Fruit fly (Drosophila melanogaster) whole organism, prepupa: ENCODE measurements around the gene Ca-beta.

Experiments
- Blimp-1 ChIP-seq: fragments of 200-800 bp; sonication (Bioruptor generic); optimal IDR thresholded peaks from 3 replicates; lab custom pipeline; 2017; ENCODE audit warnings: missing biosample characterization, missing genetic modification characterization, mild to moderate bottlenecking, moderate library complexity, missing genetic modification reagents
- CG10631 ChIP-seq: fragments of 200-800 bp; sonication (Bioruptor generic); optimal IDR thresholded peaks from 2 replicates; lab custom pipeline; 2016; ENCODE audit warnings: missing biosample characterization, missing genetic modification characterization
- CG10669 ChIP-seq: fragments of 200-800 bp; sonication (Bioruptor generic); optimal IDR thresholded peaks from 3 replicates; lab custom pipeline; 2018; ENCODE audit warnings: missing biosample characterization, mild to moderate bottlenecking, missing genetic modification characterization, moderate library complexity
- CG11294 ChIP-seq: fragments of 200-800 bp; sonication (Bioruptor generic); IDR thresholded peaks from 2 replicates; pipeline ENCODE4 v1.3.6; 2022; ENCODE audit warnings: missing biosample characterization, missing genetic modification characterization
- CG11762 ChIP-seq: fragments of 200-800 bp; sonication (Bioruptor generic); optimal IDR thresholded peaks from 3 replicates; lab custom pipeline; 2016; ENCODE audit warnings: missing biosample characterization, missing genetic modification characterization; ENCODE audit not compliant: insufficient read depth
- CG15336 ChIP-seq: fragments of 200-800 bp; sonication (Bioruptor generic); IDR thresholded peaks from 2 replicates; pipeline ENCODE4 v1.3.6; 2022; ENCODE audit warnings: missing biosample characterization, missing genetic modification characterization
- CG16779 ChIP-seq: fragments of 200-800 bp; sonication (Bioruptor generic); optimal IDR thresholded peaks from 3 replicates; lab custom pipeline; 2017; ENCODE audit warnings: missing biosample characterization, mild to moderate bottlenecking, missing genetic modification characterization
- CG3032 ChIP-seq: fragments of 200-800 bp; optimal IDR thresholded peaks from 2 replicates; lab custom pipeline; 2019; ENCODE audit warnings: missing biosample characterization, mild to moderate bottlenecking, missing genetic modification characterization, moderate library complexity
- CG31627 ChIP-seq: fragments of 200-800 bp; sonication (Bioruptor generic); optimal IDR thresholded peaks from 3 replicates; lab custom pipeline; 2016; ENCODE audit warnings: missing biosample characterization, missing genetic modification characterization
- CG32006 ChIP-seq: fragments of 200-800 bp; sonication (Bioruptor generic); optimal IDR thresholded peaks from 3 replicates; lab custom pipeline; 2017; ENCODE audit warnings: missing biosample characterization, mild to moderate bottlenecking, missing genetic modification characterization
- CG34406 ChIP-seq: fragments of 200-800 bp; sonication (Bioruptor generic); optimal IDR thresholded peaks from 3 replicates; lab custom pipeline; 2016; ENCODE audit warnings: missing biosample characterization, missing genetic modification characterization
- CG3919 ChIP-seq: fragments of 200-800 bp; sonication (Bioruptor generic); optimal IDR thresholded peaks from 3 replicates; lab custom pipeline; 2016; ENCODE audit warnings: missing biosample characterization, missing genetic modification characterization
- CG4318 ChIP-seq: fragments of 200-800 bp; sonication (Bioruptor generic); optimal IDR thresholded peaks from 3 replicates; lab custom pipeline; 2017; ENCODE audit warnings: missing biosample characterization, mild to moderate bottlenecking, missing genetic modification characterization
- CG6163 ChIP-seq: fragments of 200-800 bp; sonication (Bioruptor generic); IDR thresholded peaks from 3 replicates; pipeline ENCODE4 v1.3.6; 2022; ENCODE audit warnings: missing biosample characterization, missing genetic modification characterization
- CG6792 ChIP-seq: fragments of 200-800 bp; sonication (Bioruptor generic); optimal IDR thresholded peaks from 3 replicates; lab custom pipeline; 2016; ENCODE audit warnings: missing biosample characterization, missing genetic modification characterization
- CG6808 ChIP-seq: fragments of 200-800 bp; sonication (Bioruptor generic); optimal IDR thresholded peaks from 3 replicates; lab custom pipeline; 2017; ENCODE audit warnings: missing biosample characterization, missing genetic modification characterization, mild to moderate bottlenecking, moderate library complexity, missing genetic modification reagents
- CG6854 ChIP-seq: fragments of 200-800 bp; sonication (Bioruptor generic); optimal IDR thresholded peaks from 2 replicates; lab custom pipeline; 2017; ENCODE audit warnings: missing biosample characterization, mild to moderate bottlenecking, missing genetic modification characterization
- CG8319 ChIP-seq: fragments of 200-800 bp; sonication (Bioruptor generic); optimal IDR thresholded peaks from 3 replicates; lab custom pipeline; 2016; ENCODE audit warnings: missing biosample characterization, missing genetic modification characterization
- CG9139 ChIP-seq: fragments of 200-800 bp; sonication (Bioruptor generic); optimal IDR thresholded peaks from 3 replicates; lab custom pipeline; 2017; ENCODE audit warnings: missing biosample characterization, mild to moderate bottlenecking, missing genetic modification characterization
- Eip75B ChIP-seq: fragments of 200-800 bp; sonication (Bioruptor generic); optimal IDR thresholded peaks from 3 replicates; lab custom pipeline; 2016; ENCODE audit warnings: missing biosample characterization, missing genetic modification characterization
- Eip93F ChIP-seq: fragments of 200-800 bp; sonication (Bioruptor generic); optimal IDR thresholded peaks from 2 replicates; lab custom pipeline; 2016; ENCODE audit warnings: missing biosample characterization, mild to moderate bottlenecking, missing genetic modification characterization
- Ets96B ChIP-seq: fragments of 200-800 bp; optimal IDR thresholded peaks from 2 replicates; lab custom pipeline; 2019; ENCODE audit warnings: missing biosample characterization, mild to moderate bottlenecking, missing genetic modification characterization, moderate library complexity
- Gug ChIP-seq: fragments of 200-800 bp; sonication (Bioruptor generic); IDR thresholded peaks from 2 replicates; pipeline ENCODE4 v1.3.6; 2022; ENCODE audit warnings: missing biosample characterization, missing genetic modification characterization
- Hr38 ChIP-seq: sonication (Bioruptor generic); optimal IDR thresholded peaks from 2 replicates; lab custom pipeline; 2016; ENCODE audit warnings: missing biosample characterization, missing genetic modification characterization
- Hr39 ChIP-seq: fragments of 200-800 bp; sonication (Bioruptor generic); optimal IDR thresholded peaks from 2 replicates; lab custom pipeline; 2016; ENCODE audit warnings: missing biosample characterization, missing genetic modification characterization
- Hr4 ChIP-seq: fragments of 200-800 bp; sonication (Bioruptor generic); optimal IDR thresholded peaks from 3 replicates; lab custom pipeline; 2016; ENCODE audit warnings: missing biosample characterization, missing genetic modification characterization
- Lpt ChIP-seq: fragments of 200-800 bp; sonication (Bioruptor generic); optimal IDR thresholded peaks from 3 replicates; lab custom pipeline; 2016; ENCODE audit warnings: missing biosample characterization, missing genetic modification characterization
- Met ChIP-seq: fragments of 200-800 bp; sonication (Bioruptor generic); optimal IDR thresholded peaks from 3 replicates; lab custom pipeline; 2016; ENCODE audit warnings: missing biosample characterization, missing genetic modification characterization
- OdsH ChIP-seq: fragments of 200-800 bp; sonication (Bioruptor generic); optimal IDR thresholded peaks from 3 replicates; lab custom pipeline; 2016; ENCODE audit warnings: missing biosample characterization, missing genetic modification characterization
- Smox ChIP-seq: fragments of 200-800 bp; sonication (Bioruptor generic); optimal IDR thresholded peaks from 3 replicates; lab custom pipeline; 2016; ENCODE audit warnings: missing biosample characterization, missing genetic modification characterization
- Sox102F ChIP-seq: fragments of 200-800 bp; sonication (Bioruptor generic); optimal IDR thresholded peaks from 2 replicates; lab custom pipeline; 2016; ENCODE audit warnings: missing biosample characterization, mild to moderate bottlenecking, missing genetic modification characterization
- Sox14 ChIP-seq: fragments of 200-800 bp; sonication (Bioruptor generic); optimal IDR thresholded peaks from 3 replicates; lab custom pipeline; 2016; ENCODE audit warnings: missing biosample characterization, missing genetic modification characterization
- Sox15 ChIP-seq: fragments of 200-800 bp; sonication (Bioruptor generic); optimal IDR thresholded peaks from 3 replicates; lab custom pipeline; 2016; ENCODE audit warnings: missing biosample characterization, missing genetic modification characterization
- achi ChIP-seq: fragments of 200-800 bp; sonication (Bioruptor generic); optimal IDR thresholded peaks from 3 replicates; lab custom pipeline; 2016; ENCODE audit warnings: missing biosample characterization, missing genetic modification characterization
- acj6 ChIP-seq: fragments of 200-800 bp; sonication (Bioruptor generic); optimal IDR thresholded peaks from 3 replicates; lab custom pipeline; 2016; ENCODE audit warnings: missing biosample characterization, missing genetic modification characterization
- cyc ChIP-seq: fragments of 200-800 bp; sonication (Bioruptor generic); optimal IDR thresholded peaks from 3 replicates; lab custom pipeline; 2016; ENCODE audit warnings: missing biosample characterization, missing genetic modification characterization
- dac ChIP-seq: fragments of 200-800 bp; sonication (Bioruptor generic); optimal IDR thresholded peaks from 2 replicates; lab custom pipeline; 2017; ENCODE audit warnings: missing biosample characterization, mild to moderate bottlenecking, missing genetic modification characterization
- eg ChIP-seq: fragments of 200-800 bp; sonication (Bioruptor generic); IDR thresholded peaks from 3 replicates; pipeline ENCODE4 v1.3.6; 2022; ENCODE audit warnings: missing biosample characterization, missing genetic modification characterization
- esn ChIP-seq: fragments of 200-800 bp; sonication (Bioruptor generic); optimal IDR thresholded peaks from 2 replicates; lab custom pipeline; 2016; ENCODE audit warnings: missing biosample characterization, mild to moderate bottlenecking, missing genetic modification characterization, moderate library complexity
- fd59A ChIP-seq: fragments of 200-800 bp; sonication (Bioruptor generic); optimal IDR thresholded peaks from 2 replicates; lab custom pipeline; 2017; ENCODE audit warnings: missing biosample characterization, mild to moderate bottlenecking, missing genetic modification characterization, missing genetic modification reagents
- fd85E ChIP-seq: fragments of 200-800 bp; sonication (Bioruptor generic); optimal IDR thresholded peaks from 3 replicates; lab custom pipeline; 2016; ENCODE audit warnings: missing biosample characterization, missing genetic modification characterization
- fkh ChIP-seq: fragments of 200-800 bp; sonication (Bioruptor generic); optimal IDR thresholded peaks from 3 replicates; lab custom pipeline; 2017; ENCODE audit warnings: missing biosample characterization, mild to moderate bottlenecking, missing genetic modification characterization, moderate library complexity
- lz ChIP-seq: fragments of 200-800 bp; sonication (Bioruptor generic); optimal IDR thresholded peaks from 3 replicates; lab custom pipeline; 2016; ENCODE audit warnings: missing biosample characterization, missing genetic modification characterization
- net ChIP-seq: fragments of 200-800 bp; sonication (Bioruptor generic); optimal IDR thresholded peaks from 3 replicates; lab custom pipeline; 2016; ENCODE audit warnings: missing biosample characterization, missing genetic modification characterization
- salr ChIP-seq, 2 experiments: fragments of 200-800 bp; sonication (Bioruptor generic); optimal IDR thresholded peaks; 3 replicates each; lab custom pipeline; 2016 to 2018; ENCODE audit warnings: missing biosample characterization in 2 of 2, missing genetic modification characterization in 2 of 2, mild to moderate bottlenecking in 1 of 2
- spab ChIP-seq: fragments of 200-800 bp; sonication (Bioruptor generic); optimal IDR thresholded peaks from 2 replicates; lab custom pipeline; 2017; ENCODE audit warnings: missing biosample characterization, mild to moderate bottlenecking, missing genetic modification characterization, missing genetic modification reagents
- ss ChIP-seq, 2 experiments: fragments of 200-800 bp; sonication (Bioruptor generic); optimal IDR thresholded peaks; 2 replicates in 1 of 2; 3 replicates in 1 of 2; lab custom pipeline; 2017 to 2018; ENCODE audit warnings: mild to moderate bottlenecking in 2 of 2, missing biosample characterization in 2 of 2, missing genetic modification characterization in 2 of 2, moderate library complexity in 1 of 2
- topi ChIP-seq: fragments of 200-800 bp; sonication (Bioruptor generic); optimal IDR thresholded peaks from 3 replicates; lab custom pipeline; 2016; ENCODE audit warnings: missing biosample characterization, missing genetic modification characterization
- vri ChIP-seq: fragments of 200-800 bp; sonication (Bioruptor generic); optimal IDR thresholded peaks from 3 replicates; lab custom pipeline; 2016; ENCODE audit warnings: missing biosample characterization, mild to moderate bottlenecking, missing genetic modification characterization

Gene Ca-beta

dm6 chr2L:11113011-11113528 is 90.3 kb downstream of the Ca-beta start, which contains the start of gene Idua (continued):
- peak; percentile 72 for TF ChIP-seq CG15336 (GFP tag; lab: Robert Waterston, UW)
- peak; percentile 76 for TF ChIP-seq CG34406 (GFP tag; lab: Kevin White, UChicago)
- TF ChIP-seq CG11762 (GFP tag; lab: Kevin White, UChicago): peak; percentile 25
- TF ChIP-seq CG8319 (GFP tag; lab: Kevin White, UChicago): no peak
- peak; percentile 68 for TF ChIP-seq CG6854 (GFP tag; lab: Kevin White, UChicago)

- TF ChIP-seq Blimp-1 (peak; percentile 90), CG9139 (GFP tag; lab: Kevin White, UChicago) (peak; percentile 94), Sox102F (GFP tag; lab: Kevin White, UChicago) (peak; percentile 96), Ets96B (tag; lab: Kevin White, UChicago) (peak; percentile 98), CG10669 (peak; percentile 98), CG11762 (GFP tag; lab: Kevin White, UChicago) (peak; percentile 98), spab (GFP tag; lab: Kevin White, UChicago) (peak; percentile 97), dac (GFP tag; lab: Kevin White, UChicago) (peak; percentile 95), topi (GFP tag; lab: Kevin White, UChicago) (peak; percentile 98), CG3919 (GFP tag; lab: Kevin White, UChicago) (peak; percentile 98), fd59A (peak; percentile 97), Gug (GFP tag; lab: Robert Waterston, UW) (peak; percentile 99), CG6792 (GFP tag; lab: Kevin White, UChicago) (peak; percentile 97), eg (GFP tag; lab: Robert Waterston, UW) (peak; percentile 99), CG6808 (GFP tag; lab: Kevin White, UChicago) (peak; percentile 96), CG31627 (GFP tag; lab: Kevin White, UChicago) (peak; percentile 99), achi (GFP tag; lab: Kevin White, UChicago) (peak; percentile 97), CG3032 (tag; lab: Kevin White, UChicago) (peak; percentile 99), fkh (GFP tag; lab: Kevin White, UChicago) (peak; percentile 92), fd85E (peak; percentile 83), esn (GFP tag; lab: Kevin White, UChicago) (peak; percentile 98), Hr4 (GFP tag; lab: Kevin White, UChicago) (peak; percentile 98), CG6163 (GFP tag; lab: Robert Waterston, UW) (peak; percentile 99), Hr38 (GFP tag; lab: Kevin White, UChicago) (peak; percentile 84), CG11294 (peak; percentile 98), net (GFP tag; lab: Kevin White, UChicago) (peak; percentile 96), CG32006 (peak; percentile 97), Lpt (GFP tag; lab: Kevin White, UChicago) (peak; percentile 97), cyc (GFP tag; lab: Kevin White, UChicago) (peak; percentile 99), OdsH (peak; percentile 99), CG10631 (GFP tag; lab: Kevin White, UChicago) (peak; percentile 99), salr (GFP tag; optimal IDR thresholded peaks at IDR 0.05; lab: Kevin White, UChicago) (peak; percentile 94 to 96), Sox15 (peak; percentile 98), Met (GFP tag; lab: Kevin White, UChicago) (peak; percentile 98), Eip93F (GFP tag; lab: Kevin White, UChicago) (peak; percentile 94), lz (GFP tag; lab: Kevin White, UChicago) (peak; percentile 99), ss (GFP tag; optimal IDR thresholded peaks at IDR 0.05; lab: Kevin White, UChicago) (peak; percentile 96 to 97), Smox (peak; percentile 98), acj6 (GFP tag; lab: Kevin White, UChicago) (peak; percentile 99), CG4318 (GFP tag; lab: Kevin White, UChicago) (peak; percentile 96), Sox14 (GFP tag; lab: Kevin White, UChicago) (peak; percentile 98), CG16779 (peak; percentile 92), vri (GFP tag; lab: Kevin White, UChicago) (peak; percentile 94), Hr39 (GFP tag; lab: Kevin White, UChicago) (peak; percentile 98), Eip75B (GFP tag; lab: Kevin White, UChicago) (peak; percentile 98)
These were observed 96.8 kb downstream of the Ca-beta start, which contains the start of gene Reps for dm6 chr2L:11106562-11106962. Reps (minus strand) TSS chr2L:11106645.
